Fruit fly (Drosophila melanogaster) whole organism, embryonic: ENCODE measurements around the gene CG42823.

ENCODE experiments used
- Blimp-1 ChIP-seq: fragments of 200-800 bp; sonication (Bioruptor generic); optimal IDR thresholded peaks from 3 replicates; lab custom pipeline; 2018; ENCODE audit warnings: missing biosample characterization, missing genetic modification characterization, mild to moderate bottlenecking, moderate library complexity, missing genetic modification reagents
- C15 ChIP-seq: fragments of 200-800 bp; sonication (Bioruptor generic); IDR thresholded peaks from 3 replicates; pipeline ENCODE4 v1.3.6; 2022; ENCODE audit warnings: missing biosample characterization, missing genetic modification characterization
- CG10979 ChIP-seq: fragments of 200-800 bp; sonication (Bioruptor generic); optimal IDR thresholded peaks from 2 replicates; lab custom pipeline; 2018; ENCODE audit warnings: missing biosample characterization, mild to moderate bottlenecking, missing genetic modification characterization, moderate library complexity
- CG11398 ChIP-seq: fragments of 200-800 bp; sonication (Bioruptor generic); optimal IDR thresholded peaks from 2 replicates; lab custom pipeline; 2016; ENCODE audit warnings: missing biosample characterization, missing genetic modification characterization
- CG11504 ChIP-seq: fragments of 200-800 bp; sonication (Bioruptor generic); optimal IDR thresholded peaks from 3 replicates; lab custom pipeline; 2019; ENCODE audit warnings: missing biosample characterization, mild to moderate bottlenecking, missing genetic modification characterization, moderate library complexity
- CG1233 ChIP-seq: fragments of 200-800 bp; sonication (Bioruptor generic); optimal IDR thresholded peaks from 4 replicates; lab custom pipeline; 2018; ENCODE audit warnings: missing biosample characterization, mild to moderate bottlenecking, missing genetic modification characterization
- CG13775 ChIP-seq: fragments of 200-800 bp; sonication (Bioruptor generic); optimal IDR thresholded peaks from 3 replicates; lab custom pipeline; 2017; ENCODE audit warnings: missing biosample characterization, mild to moderate bottlenecking, missing genetic modification characterization
- CG14710 ChIP-seq: fragments of 200-800 bp; sonication (Bioruptor generic); optimal IDR thresholded peaks from 3 replicates; lab custom pipeline; 2019; ENCODE audit warnings: missing biosample characterization, mild to moderate bottlenecking, missing genetic modification characterization, moderate library complexity
- CG15011 ChIP-seq: fragments of 200-800 bp; sonication (Bioruptor generic); optimal IDR thresholded peaks from 3 replicates; lab custom pipeline; 2018; ENCODE audit warnings: missing biosample characterization, mild to moderate bottlenecking, missing genetic modification characterization
- CG1647 ChIP-seq: fragments of 200-800 bp; sonication (Bioruptor generic); optimal IDR thresholded peaks from 3 replicates; lab custom pipeline; 2016; ENCODE audit warnings: missing biosample characterization, missing genetic modification characterization
- CG17186 ChIP-seq: fragments of 200-800 bp; sonication (Bioruptor generic); optimal IDR thresholded peaks from 3 replicates; lab custom pipeline; 2017; ENCODE audit warnings: missing biosample characterization, missing genetic modification reagents, missing genetic modification characterization
- CG17328 ChIP-seq: fragments of 200-800 bp; sonication (Bioruptor generic); IDR thresholded peaks from 2 replicates; pipeline ENCODE4 v1.3.6; 2022; ENCODE audit warnings: missing biosample characterization, missing genetic modification characterization
- CG17359 ChIP-seq: fragments of 200-800 bp; sonication (Bioruptor generic); optimal IDR thresholded peaks from 3 replicates; lab custom pipeline; 2018; ENCODE audit warnings: missing biosample characterization, mild to moderate bottlenecking, missing genetic modification characterization, moderate library complexity
- CG17829 ChIP-seq: fragments of 200-800 bp; optimal IDR thresholded peaks from 2 replicates; lab custom pipeline; 2019; ENCODE audit warnings: missing biosample characterization, mild to moderate bottlenecking, missing genetic modification characterization, moderate library complexity
- CG18262 ChIP-seq: fragments of 200-800 bp; optimal IDR thresholded peaks from 3 replicates; lab custom pipeline; 2019; ENCODE audit warnings: missing biosample characterization, mild to moderate bottlenecking, missing genetic modification characterization, moderate library complexity
- CG18476 ChIP-seq: fragments of 200-800 bp; sonication (Bioruptor generic); optimal IDR thresholded peaks from 2 replicates; lab custom pipeline; 2016; ENCODE audit warnings: missing biosample characterization, mild to moderate bottlenecking, missing genetic modification characterization
- CG31224 ChIP-seq: fragments of 200-800 bp; sonication (Bioruptor generic); IDR thresholded peaks from 2 replicates; pipeline ENCODE4 v1.3.6; 2022; ENCODE audit warnings: missing biosample characterization, missing genetic modification characterization
- CG3281 ChIP-seq: fragments of 200-800 bp; sonication (Bioruptor generic); optimal IDR thresholded peaks from 3 replicates; lab custom pipeline; 2017; ENCODE audit warnings: missing biosample characterization, mild to moderate bottlenecking, missing genetic modification characterization
- CG34422 ChIP-seq: fragments of 200-800 bp; sonication (Bioruptor generic); IDR thresholded peaks from 3 replicates; pipeline ENCODE4 v1.3.6; 2022; ENCODE audit warnings: missing biosample characterization, missing genetic modification characterization
- CG6683 ChIP-seq: fragments of 200-800 bp; sonication (Bioruptor generic); optimal IDR thresholded peaks from 2 replicates; lab custom pipeline; 2017; ENCODE audit warnings: missing biosample characterization, mild to moderate bottlenecking, missing genetic modification characterization, missing genetic modification reagents
- CG6854 ChIP-seq: fragments of 200-800 bp; sonication (Bioruptor generic); optimal IDR thresholded peaks from 3 replicates; lab custom pipeline; 2017; ENCODE audit warnings: missing biosample characterization, mild to moderate bottlenecking, missing genetic modification characterization
- CG7987 ChIP-seq: fragments of 200-800 bp; sonication (Bioruptor generic); optimal IDR thresholded peaks from 2 replicates; lab custom pipeline; 2018; ENCODE audit warnings: missing biosample characterization, mild to moderate bottlenecking, missing genetic modification characterization, moderate library complexity
- CG8388 ChIP-seq: fragments of 200-800 bp; sonication (Bioruptor generic); optimal IDR thresholded peaks from 2 replicates; lab custom pipeline; 2019; ENCODE audit warnings: missing biosample characterization, mild to moderate bottlenecking, missing genetic modification characterization, moderate library complexity
- Deaf1 ChIP-seq: fragments of 200-800 bp; optimal IDR thresholded peaks from 3 replicates; lab custom pipeline; 2019; ENCODE audit warnings: missing biosample characterization, mild to moderate bottlenecking, missing genetic modification characterization, moderate library complexity
- Drgx ChIP-seq: fragments of 200-800 bp; sonication (Bioruptor generic); IDR thresholded peaks from 2 replicates; pipeline ENCODE4 v1.3.6; 2022; ENCODE audit warnings: missing biosample characterization, missing genetic modification characterization
- Fer3 ChIP-seq: fragments of 200-800 bp; sonication (Bioruptor generic); optimal IDR thresholded peaks from 2 replicates; lab custom pipeline; 2018; ENCODE audit warnings: missing biosample characterization, mild to moderate bottlenecking, missing genetic modification characterization, moderate library complexity
- H15 ChIP-seq: fragments of 200-800 bp; sonication (Bioruptor generic); IDR thresholded peaks from 3 replicates; pipeline ENCODE4 v1.3.6; 2022; ENCODE audit warnings: missing biosample characterization, missing genetic modification characterization
- HHEX ChIP-seq: fragments of 200-800 bp; sonication (Bioruptor generic); optimal IDR thresholded peaks from 3 replicates; lab custom pipeline; 2017; ENCODE audit warnings: missing biosample characterization, mild to moderate bottlenecking, missing genetic modification characterization, missing genetic modification reagents
- Lhr ChIP-seq: fragments of 200-800 bp; sonication (Bioruptor generic); optimal IDR thresholded peaks from 3 replicates; lab custom pipeline; 2017; ENCODE audit warnings: mild to moderate bottlenecking, missing biosample characterization, missing genetic modification reagents, missing genetic modification characterization
- Nf-YB ChIP-seq: fragments of 200-800 bp; sonication (Bioruptor generic); optimal IDR thresholded peaks from 3 replicates; lab custom pipeline; 2019; ENCODE audit warnings: missing biosample characterization, mild to moderate bottlenecking, missing genetic modification characterization, moderate library complexity
- PHDP ChIP-seq: fragments of 200-800 bp; sonication (Bioruptor generic); optimal IDR thresholded peaks from 3 replicates; lab custom pipeline; 2018; ENCODE audit warnings: missing biosample characterization, mild to moderate bottlenecking, missing genetic modification characterization, moderate library complexity
- Six4 ChIP-seq: fragments of 200-800 bp; sonication (Bioruptor generic); optimal IDR thresholded peaks from 2 replicates; lab custom pipeline; 2016; ENCODE audit warnings: missing biosample characterization, missing genetic modification characterization
- Taf1 ChIP-seq: fragments of 200-800 bp; sonication (Bioruptor generic); IDR thresholded peaks from 2 replicates; pipeline ENCODE4 v1.3.6; 2022; ENCODE audit warnings: missing biosample characterization, missing genetic modification characterization
- Xrp1 ChIP-seq: fragments of 200-800 bp; sonication (Bioruptor generic); IDR thresholded peaks from 2 replicates; pipeline ENCODE4 v1.3.6; 2022; ENCODE audit warnings: missing biosample characterization, missing genetic modification characterization
- bcd ChIP-seq: fragments of 200-800 bp; sonication (Bioruptor generic); optimal IDR thresholded peaks from 2 replicates; lab custom pipeline; 2017; ENCODE audit warnings: missing biosample characterization, mild to moderate bottlenecking, missing genetic modification characterization
- chinmo ChIP-seq: fragments of 200-800 bp; sonication (Bioruptor generic); IDR thresholded peaks from 4 replicates; pipeline ENCODE4 v1.3.6; 2022; ENCODE audit warnings: missing biosample characterization, missing genetic modification characterization; ENCODE audit not compliant: partially characterized antibody
- chm ChIP-seq: fragments of 200-800 bp; sonication (Bioruptor generic); IDR thresholded peaks from 2 replicates; pipeline ENCODE4 v1.3.6; 2022; ENCODE audit warnings: missing biosample characterization, missing genetic modification characterization
- fd64A ChIP-seq: fragments of 200-800 bp; sonication (Bioruptor generic); optimal IDR thresholded peaks from 3 replicates; lab custom pipeline; 2018; ENCODE audit warnings: missing biosample characterization, mild to moderate bottlenecking, missing genetic modification characterization
- hth ChIP-seq: fragments of >200 bp; optimal IDR thresholded peaks from 2 replicates; lab custom pipeline; 2017; ENCODE audit warnings: inconsistent platforms
- insv ChIP-seq, 2 experiments: fragments of 200-800 bp; sonication (Bioruptor generic); optimal IDR thresholded peaks; 3 replicates each; lab custom pipeline; 2016 to 2018; ENCODE audit warnings: missing biosample characterization in 2 of 2, missing genetic modification characterization in 2 of 2
- lbe ChIP-seq: fragments of 200-800 bp; sonication (Bioruptor generic); optimal IDR thresholded peaks from 2 replicates; lab custom pipeline; 2016; ENCODE audit warnings: missing biosample characterization, mild to moderate bottlenecking, missing genetic modification characterization
- nom ChIP-seq: fragments of 200-800 bp; sonication (Bioruptor generic); optimal IDR thresholded peaks from 2 replicates; lab custom pipeline; 2017; ENCODE audit warnings: missing biosample characterization, missing genetic modification characterization, mild to moderate bottlenecking, moderate library complexity, missing genetic modification reagents
- pb ChIP-seq: fragments of 200-800 bp; sonication (Bioruptor generic); optimal IDR thresholded peaks from 3 replicates; lab custom pipeline; 2016; ENCODE audit warnings: missing biosample characterization, missing genetic modification characterization
- pita ChIP-seq: fragments of 200-800 bp; sonication (Bioruptor generic); optimal IDR thresholded peaks from 2 replicates; lab custom pipeline; 2017; ENCODE audit warnings: missing biosample characterization, mild to moderate bottlenecking, missing genetic modification characterization
- salm ChIP-seq: fragments of 200-800 bp; sonication (Bioruptor generic); optimal IDR thresholded peaks from 2 replicates; lab custom pipeline; 2018; ENCODE audit warnings: missing biosample characterization, mild to moderate bottlenecking, missing genetic modification characterization
- sens ChIP-seq: fragments of 200-800 bp; sonication (Bioruptor generic); peaks from one replicate; lab custom pipeline; 2016; ENCODE audit warnings: missing biosample characterization, missing genetic modification characterization
- stc ChIP-seq: fragments of 200-800 bp; sonication (Bioruptor generic); IDR thresholded peaks from 2 replicates; pipeline ENCODE4 v1.3.6; 2022; ENCODE audit warnings: missing biosample characterization, missing genetic modification characterization
- sug ChIP-seq: fragments of 200-800 bp; optimal IDR thresholded peaks from 2 replicates; lab custom pipeline; 2019; ENCODE audit warnings: missing biosample characterization, mild to moderate bottlenecking, missing genetic modification characterization, moderate library complexity
- tio ChIP-seq: fragments of 200-800 bp; sonication (Bioruptor generic); optimal IDR thresholded peaks from 2 replicates; lab custom pipeline; 2017; ENCODE audit warnings: missing biosample characterization, missing genetic modification characterization, inconsistent platforms
- ttk ChIP-seq: fragments of 200-800 bp; sonication (Bioruptor generic); IDR thresholded peaks from 2 replicates; pipeline ENCODE4 v2.1.2; 2022; ENCODE audit warnings: missing biosample characterization, missing genetic modification characterization
- wek ChIP-seq: fragments of 200-800 bp; sonication (Bioruptor generic); optimal IDR thresholded peaks from 3 replicates; lab custom pipeline; 2018; ENCODE audit warnings: missing biosample characterization, mild to moderate bottlenecking, missing genetic modification characterization, moderate library complexity

Gene CG42823

dm6 chr3R:17400675-17401118 is 4.2 kb downstream of the CG42823 start (continued):
- TF ChIP-seq fd64A (GFP tag; lab: Kevin White, UChicago) (no peak), CG13775 (no peak), PHDP (tag; lab: Kevin White, UChicago) (no peak), hth (no peak), CG18476 (no peak), tio (no peak), stc (GFP tag; lab: Robert Waterston, UW) (no peak), Drgx (GFP tag; lab: Robert Waterston, UW) (peak; percentile 60), chinmo (GFP tag; lab: Robert Waterston, UW) (no peak), Nf-YB (GFP tag; lab: Kevin White, UChicago) (no peak), CG17328 (GFP tag; lab: Robert Waterston, UW) (no peak), Fer3 (peak; percentile 58), CG14710 (tag; lab: Kevin White, UChicago) (peak; percentile 53), Xrp1 (peak; percentile 57; the same call in 1 of the 2 replicates), CG3281 (peak; percentile 65), CG18262 (peak; percentile 61), lbe (GFP tag; lab: Kevin White, UChicago) (peak; percentile 47), CG1647 (GFP tag; lab: Kevin White, UChicago) (no peak), H15 (GFP tag; lab: Robert Waterston, UW) (no peak), wek (GFP tag; lab: Kevin White, UChicago) (no peak), CG1233 (GFP tag; lab: Kevin White, UChicago) (peak; percentile 59), CG34422 (peak; percentile 24; the same call in 1 of the 3 replicates), CG17359 (peak; percentile 61), Blimp-1 (GFP tag; lab: Kevin White, UChicago) (peak; percentile 69), insv (GFP tag; optimal IDR thresholded peaks at IDR 0.05; lab: Kevin White, UChicago) (no peak), CG11398 (GFP tag; lab: Kevin White, UChicago) (no peak), C15 (no peak), CG17186 (GFP tag; lab: Kevin White, UChicago) (no peak), CG6683 (GFP tag; lab: Kevin White, UChicago) (no peak), bcd (GFP tag; lab: Kevin White, UChicago) (peak; percentile 45), salm (tag; lab: Kevin White, UChicago) (no peak), CG8388 (peak; percentile 40), sug (no peak), CG17829 (tag; lab: Kevin White, UChicago) (peak; percentile 33), Taf1 (no peak), nom (no peak), ttk (GFP tag; lab: Robert Waterston, UW) (peak; percentile 16; the same call in 1 of the 2 replicates), CG31224 (GFP tag; lab: Robert Waterston, UW) (no peak), Lhr (no peak), sens (GFP tag; lab: Kevin White, UChicago) (peak; percentile 94), pita (GFP tag; lab: Kevin White, UChicago) (no peak), CG7987 (GFP tag; lab: Kevin White, UChicago) (no peak), HHEX (GFP tag; lab: Kevin White, UChicago) (peak; percentile 60), CG6854 (GFP tag; lab: Kevin White, UChicago) (peak; percentile 17), Deaf1 (tag; lab: Kevin White, UChicago) (peak; percentile 8), pb (GFP tag; lab: Kevin White, UChicago) (peak; percentile 41), Six4 (GFP tag; lab: Kevin White, UChicago) (peak; percentile 47), CG11504 (tag; lab: Kevin White, UChicago) (peak; percentile 80), CG15011 (peak; percentile 22), chm (no peak), CG10979 (tag; lab: Kevin White, UChicago) (peak; percentile 74)
